Worm (Caenorhabditis elegans): Measurements from ENCODE around the gene ZK899.2.

DNA sequence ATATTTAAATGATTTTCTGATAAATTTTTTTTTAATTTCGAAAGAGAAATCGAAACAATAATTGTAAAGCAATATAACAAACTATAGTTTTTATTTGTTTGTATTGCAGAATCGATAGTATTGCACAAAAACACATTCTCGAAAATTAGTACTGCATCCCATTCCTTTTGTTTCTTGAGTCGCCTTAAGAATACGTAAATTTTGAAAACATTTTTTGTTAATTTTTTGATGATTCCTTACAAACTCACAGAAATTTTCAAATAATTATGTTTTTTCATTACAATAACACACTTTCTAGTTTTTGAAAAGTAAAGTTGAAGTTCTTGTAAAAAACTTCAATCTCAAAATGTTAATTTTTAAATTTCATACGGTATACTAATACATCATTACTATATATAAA, 34.4 kb upstream of the ZK899.2 start:
- no peak for TF ChIP-seq php-3 (GFP tag; IDR thresholded peaks at IDR 0.05)
- TF ChIP-seq rbr-2 (tag; optimal IDR thresholded peaks at IDR 0.05), result no peak
- no peak for TF ChIP-seq nhr-28 (tag; optimal IDR thresholded peaks at IDR 0.05)
- TF ChIP-seq snpc-4 (tag; optimal IDR thresholded peaks at IDR 0.05), result no peak
- TF ChIP-seq aha-1 (tag), result peak; percentile 88
- no peak for TF ChIP-seq nhr-6 (tag; optimal IDR thresholded peaks at IDR 0.05)
- no peak for TF ChIP-seq pqm-1 (tag; optimal IDR thresholded peaks at IDR 0.05)
- no peak for TF ChIP-seq madf-5 (GFP tag; IDR thresholded peaks at IDR 0.05)
- no peak for TF ChIP-seq ZK546.5 (tag; optimal IDR thresholded peaks at IDR 0.05)
- no peak for TF ChIP-seq nhr-102 (tag; optimal IDR thresholded peaks at IDR 0.05)
- TF ChIP-seq ceh-20 (GFP tag; IDR thresholded peaks at IDR 0.05), result no peak
- TF ChIP-seq skn-1 (tag; optimal IDR thresholded peaks at IDR 0.05), result no peak

All from whole organism, L4 larva.